Worm (Caenorhabditis elegans): ENCODE data around the gene F36H9.10.

- TF ChIP-seq pha-4 (tag; optimal IDR thresholded peaks at IDR 0.05) (no peak), tbx-7 (tag; optimal IDR thresholded peaks at IDR 0.05) (no peak), ceh-48 (tag; optimal IDR thresholded peaks at IDR 0.05) (no peak), pros-1 (tag; optimal IDR thresholded peaks at IDR 0.05) (no peak), Y22D7AL.16 (tag; optimal IDR thresholded peaks at IDR 0.05) (no peak), nhr-232 (tag; optimal IDR thresholded peaks at IDR 0.05) (no peak), sdc-2 (tag; optimal IDR thresholded peaks at IDR 0.05) (no peak), mec-3 (tag; optimal IDR thresholded peaks at IDR 0.05; ENCODE audit: borderline replicate concordance) (no peak), ceh-24 (tag; optimal IDR thresholded peaks at IDR 0.05) (no peak), pag-3 (tag; optimal IDR thresholded peaks at IDR 0.05; ENCODE audit: borderline replicate concordance) (no peak), T23F11.4 (GFP tag; optimal IDR thresholded peaks at IDR 0.05) (no peak)
These were observed 48.0 kb downstream of the F36H9.10 start, which contains the start of gene T10B5.7 for ce11 chrV:1845977-1846376.

All from whole organism, late embryonic.